Fruit fly (Drosophila melanogaster) whole organism, prepupa: Measurements from ENCODE around the gene Pax.

ENCODE experiments used
- Blimp-1 ChIP-seq: fragments of 200-800 bp; sonication (Bioruptor generic); optimal IDR thresholded peaks from 3 replicates; lab custom pipeline; 2017; ENCODE audit warnings: missing biosample characterization, missing genetic modification characterization, mild to moderate bottlenecking, moderate library complexity, missing genetic modification reagents
- CG10631 ChIP-seq: fragments of 200-800 bp; sonication (Bioruptor generic); optimal IDR thresholded peaks from 2 replicates; lab custom pipeline; 2016; ENCODE audit warnings: missing biosample characterization, missing genetic modification characterization
- CG10669 ChIP-seq: fragments of 200-800 bp; sonication (Bioruptor generic); optimal IDR thresholded peaks from 3 replicates; lab custom pipeline; 2018; ENCODE audit warnings: missing biosample characterization, mild to moderate bottlenecking, missing genetic modification characterization, moderate library complexity
- CG11762 ChIP-seq: fragments of 200-800 bp; sonication (Bioruptor generic); optimal IDR thresholded peaks from 3 replicates; lab custom pipeline; 2016; ENCODE audit warnings: missing biosample characterization, missing genetic modification characterization; ENCODE audit not compliant: insufficient read depth
- CG11902 ChIP-seq: fragments of 200-800 bp; sonication (Bioruptor generic); optimal IDR thresholded peaks from 3 replicates; lab custom pipeline; 2016; ENCODE audit warnings: missing biosample characterization, missing genetic modification characterization
- CG16779 ChIP-seq: fragments of 200-800 bp; sonication (Bioruptor generic); optimal IDR thresholded peaks from 3 replicates; lab custom pipeline; 2017; ENCODE audit warnings: missing biosample characterization, mild to moderate bottlenecking, missing genetic modification characterization
- CG3032 ChIP-seq: fragments of 200-800 bp; optimal IDR thresholded peaks from 2 replicates; lab custom pipeline; 2019; ENCODE audit warnings: missing biosample characterization, mild to moderate bottlenecking, missing genetic modification characterization, moderate library complexity
- CG31627 ChIP-seq: fragments of 200-800 bp; sonication (Bioruptor generic); optimal IDR thresholded peaks from 3 replicates; lab custom pipeline; 2016; ENCODE audit warnings: missing biosample characterization, missing genetic modification characterization
- CG32006 ChIP-seq: fragments of 200-800 bp; sonication (Bioruptor generic); optimal IDR thresholded peaks from 3 replicates; lab custom pipeline; 2017; ENCODE audit warnings: missing biosample characterization, mild to moderate bottlenecking, missing genetic modification characterization
- CG34406 ChIP-seq: fragments of 200-800 bp; sonication (Bioruptor generic); optimal IDR thresholded peaks from 3 replicates; lab custom pipeline; 2016; ENCODE audit warnings: missing biosample characterization, missing genetic modification characterization
- CG3919 ChIP-seq: fragments of 200-800 bp; sonication (Bioruptor generic); optimal IDR thresholded peaks from 3 replicates; lab custom pipeline; 2016; ENCODE audit warnings: missing biosample characterization, missing genetic modification characterization
- CG6276 ChIP-seq: fragments of 200-800 bp; sonication (Bioruptor generic); optimal IDR thresholded peaks from 2 replicates; lab custom pipeline; 2017; ENCODE audit warnings: missing biosample characterization, mild to moderate bottlenecking, missing genetic modification characterization
- CG6808 ChIP-seq: fragments of 200-800 bp; sonication (Bioruptor generic); optimal IDR thresholded peaks from 3 replicates; lab custom pipeline; 2017; ENCODE audit warnings: missing biosample characterization, missing genetic modification characterization, mild to moderate bottlenecking, moderate library complexity, missing genetic modification reagents
- CG6854 ChIP-seq: fragments of 200-800 bp; sonication (Bioruptor generic); optimal IDR thresholded peaks from 2 replicates; lab custom pipeline; 2017; ENCODE audit warnings: missing biosample characterization, mild to moderate bottlenecking, missing genetic modification characterization
- CG7368 ChIP-seq: fragments of 200-800 bp; sonication (Bioruptor generic); optimal IDR thresholded peaks from 3 replicates; lab custom pipeline; 2016; ENCODE audit warnings: missing biosample characterization, missing genetic modification characterization
- CG8119 ChIP-seq: fragments of 200-800 bp; sonication (Bioruptor generic); IDR thresholded peaks from 3 replicates; pipeline ENCODE4 v1.3.6; 2022; ENCODE audit warnings: missing biosample characterization, missing genetic modification characterization
- CG8319 ChIP-seq: fragments of 200-800 bp; sonication (Bioruptor generic); optimal IDR thresholded peaks from 3 replicates; lab custom pipeline; 2016; ENCODE audit warnings: missing biosample characterization, missing genetic modification characterization
- CG8632 ChIP-seq: fragments of 200-800 bp; sonication (Bioruptor generic); optimal IDR thresholded peaks from 3 replicates; lab custom pipeline; 2016; ENCODE audit warnings: missing biosample characterization, missing genetic modification characterization
- CG9139 ChIP-seq: fragments of 200-800 bp; sonication (Bioruptor generic); optimal IDR thresholded peaks from 3 replicates; lab custom pipeline; 2017; ENCODE audit warnings: missing biosample characterization, mild to moderate bottlenecking, missing genetic modification characterization
- Eip78C ChIP-seq: fragments of 200-800 bp; sonication (Bioruptor generic); peaks from one replicate; lab custom pipeline; 2016; ENCODE audit warnings: missing biosample characterization, missing genetic modification characterization
- Eip93F ChIP-seq: fragments of 200-800 bp; sonication (Bioruptor generic); optimal IDR thresholded peaks from 2 replicates; lab custom pipeline; 2016; ENCODE audit warnings: missing biosample characterization, mild to moderate bottlenecking, missing genetic modification characterization
- Ets96B ChIP-seq: fragments of 200-800 bp; optimal IDR thresholded peaks from 2 replicates; lab custom pipeline; 2019; ENCODE audit warnings: missing biosample characterization, mild to moderate bottlenecking, missing genetic modification characterization, moderate library complexity
- Gug ChIP-seq: fragments of 200-800 bp; sonication (Bioruptor generic); IDR thresholded peaks from 2 replicates; pipeline ENCODE4 v1.3.6; 2022; ENCODE audit warnings: missing biosample characterization, missing genetic modification characterization
- Hr38 ChIP-seq: sonication (Bioruptor generic); optimal IDR thresholded peaks from 2 replicates; lab custom pipeline; 2016; ENCODE audit warnings: missing biosample characterization, missing genetic modification characterization
- Hr4 ChIP-seq: fragments of 200-800 bp; sonication (Bioruptor generic); optimal IDR thresholded peaks from 3 replicates; lab custom pipeline; 2016; ENCODE audit warnings: missing biosample characterization, missing genetic modification characterization
- Lpt ChIP-seq: fragments of 200-800 bp; sonication (Bioruptor generic); optimal IDR thresholded peaks from 3 replicates; lab custom pipeline; 2016; ENCODE audit warnings: missing biosample characterization, missing genetic modification characterization
- Met ChIP-seq: fragments of 200-800 bp; sonication (Bioruptor generic); optimal IDR thresholded peaks from 3 replicates; lab custom pipeline; 2016; ENCODE audit warnings: missing biosample characterization, missing genetic modification characterization
- OdsH ChIP-seq: fragments of 200-800 bp; sonication (Bioruptor generic); optimal IDR thresholded peaks from 3 replicates; lab custom pipeline; 2016; ENCODE audit warnings: missing biosample characterization, missing genetic modification characterization
- Smox ChIP-seq: fragments of 200-800 bp; sonication (Bioruptor generic); optimal IDR thresholded peaks from 3 replicates; lab custom pipeline; 2016; ENCODE audit warnings: missing biosample characterization, missing genetic modification characterization
- Sox102F ChIP-seq: fragments of 200-800 bp; sonication (Bioruptor generic); optimal IDR thresholded peaks from 2 replicates; lab custom pipeline; 2016; ENCODE audit warnings: missing biosample characterization, mild to moderate bottlenecking, missing genetic modification characterization
- Sox14 ChIP-seq: fragments of 200-800 bp; sonication (Bioruptor generic); optimal IDR thresholded peaks from 3 replicates; lab custom pipeline; 2016; ENCODE audit warnings: missing biosample characterization, missing genetic modification characterization
- Sox15 ChIP-seq: fragments of 200-800 bp; sonication (Bioruptor generic); optimal IDR thresholded peaks from 3 replicates; lab custom pipeline; 2016; ENCODE audit warnings: missing biosample characterization, missing genetic modification characterization
- achi ChIP-seq: fragments of 200-800 bp; sonication (Bioruptor generic); optimal IDR thresholded peaks from 3 replicates; lab custom pipeline; 2016; ENCODE audit warnings: missing biosample characterization, missing genetic modification characterization
- acj6 ChIP-seq: fragments of 200-800 bp; sonication (Bioruptor generic); optimal IDR thresholded peaks from 3 replicates; lab custom pipeline; 2016; ENCODE audit warnings: missing biosample characterization, missing genetic modification characterization
- cyc ChIP-seq: fragments of 200-800 bp; sonication (Bioruptor generic); optimal IDR thresholded peaks from 3 replicates; lab custom pipeline; 2016; ENCODE audit warnings: missing biosample characterization, missing genetic modification characterization
- dac ChIP-seq: fragments of 200-800 bp; sonication (Bioruptor generic); optimal IDR thresholded peaks from 2 replicates; lab custom pipeline; 2017; ENCODE audit warnings: missing biosample characterization, mild to moderate bottlenecking, missing genetic modification characterization
- dsx ChIP-seq: fragments of 200-800 bp; optimal IDR thresholded peaks from 3 replicates; lab custom pipeline; 2019; ENCODE audit warnings: missing biosample characterization, mild to moderate bottlenecking, missing genetic modification characterization, moderate library complexity; ENCODE audit not compliant: poor library complexity, severe bottlenecking
- eg ChIP-seq: fragments of 200-800 bp; sonication (Bioruptor generic); IDR thresholded peaks from 3 replicates; pipeline ENCODE4 v1.3.6; 2022; ENCODE audit warnings: missing biosample characterization, missing genetic modification characterization
- esn ChIP-seq: fragments of 200-800 bp; sonication (Bioruptor generic); optimal IDR thresholded peaks from 2 replicates; lab custom pipeline; 2016; ENCODE audit warnings: missing biosample characterization, mild to moderate bottlenecking, missing genetic modification characterization, moderate library complexity
- fd59A ChIP-seq: fragments of 200-800 bp; sonication (Bioruptor generic); optimal IDR thresholded peaks from 2 replicates; lab custom pipeline; 2017; ENCODE audit warnings: missing biosample characterization, mild to moderate bottlenecking, missing genetic modification characterization, missing genetic modification reagents
- fkh ChIP-seq: fragments of 200-800 bp; sonication (Bioruptor generic); optimal IDR thresholded peaks from 3 replicates; lab custom pipeline; 2017; ENCODE audit warnings: missing biosample characterization, mild to moderate bottlenecking, missing genetic modification characterization, moderate library complexity
- lz ChIP-seq: fragments of 200-800 bp; sonication (Bioruptor generic); optimal IDR thresholded peaks from 3 replicates; lab custom pipeline; 2016; ENCODE audit warnings: missing biosample characterization, missing genetic modification characterization
- net ChIP-seq: fragments of 200-800 bp; sonication (Bioruptor generic); optimal IDR thresholded peaks from 3 replicates; lab custom pipeline; 2016; ENCODE audit warnings: missing biosample characterization, missing genetic modification characterization
- salr ChIP-seq, 2 experiments: fragments of 200-800 bp; sonication (Bioruptor generic); optimal IDR thresholded peaks; 3 replicates each; lab custom pipeline; 2016 to 2018; ENCODE audit warnings: missing biosample characterization in 2 of 2, missing genetic modification characterization in 2 of 2, mild to moderate bottlenecking in 1 of 2
- spab ChIP-seq: fragments of 200-800 bp; sonication (Bioruptor generic); optimal IDR thresholded peaks from 2 replicates; lab custom pipeline; 2017; ENCODE audit warnings: missing biosample characterization, mild to moderate bottlenecking, missing genetic modification characterization, missing genetic modification reagents
- ss ChIP-seq, 2 experiments: fragments of 200-800 bp; sonication (Bioruptor generic); optimal IDR thresholded peaks; 2 replicates in 1 of 2; 3 replicates in 1 of 2; lab custom pipeline; 2017 to 2018; ENCODE audit warnings: mild to moderate bottlenecking in 2 of 2, missing biosample characterization in 2 of 2, missing genetic modification characterization in 2 of 2, moderate library complexity in 1 of 2
- svp ChIP-seq: fragments of 200-800 bp; sonication (Bioruptor generic); peaks from one replicate; lab custom pipeline; 2016; ENCODE audit warnings: missing biosample characterization, missing genetic modification characterization

The Pax gene

DNA sequence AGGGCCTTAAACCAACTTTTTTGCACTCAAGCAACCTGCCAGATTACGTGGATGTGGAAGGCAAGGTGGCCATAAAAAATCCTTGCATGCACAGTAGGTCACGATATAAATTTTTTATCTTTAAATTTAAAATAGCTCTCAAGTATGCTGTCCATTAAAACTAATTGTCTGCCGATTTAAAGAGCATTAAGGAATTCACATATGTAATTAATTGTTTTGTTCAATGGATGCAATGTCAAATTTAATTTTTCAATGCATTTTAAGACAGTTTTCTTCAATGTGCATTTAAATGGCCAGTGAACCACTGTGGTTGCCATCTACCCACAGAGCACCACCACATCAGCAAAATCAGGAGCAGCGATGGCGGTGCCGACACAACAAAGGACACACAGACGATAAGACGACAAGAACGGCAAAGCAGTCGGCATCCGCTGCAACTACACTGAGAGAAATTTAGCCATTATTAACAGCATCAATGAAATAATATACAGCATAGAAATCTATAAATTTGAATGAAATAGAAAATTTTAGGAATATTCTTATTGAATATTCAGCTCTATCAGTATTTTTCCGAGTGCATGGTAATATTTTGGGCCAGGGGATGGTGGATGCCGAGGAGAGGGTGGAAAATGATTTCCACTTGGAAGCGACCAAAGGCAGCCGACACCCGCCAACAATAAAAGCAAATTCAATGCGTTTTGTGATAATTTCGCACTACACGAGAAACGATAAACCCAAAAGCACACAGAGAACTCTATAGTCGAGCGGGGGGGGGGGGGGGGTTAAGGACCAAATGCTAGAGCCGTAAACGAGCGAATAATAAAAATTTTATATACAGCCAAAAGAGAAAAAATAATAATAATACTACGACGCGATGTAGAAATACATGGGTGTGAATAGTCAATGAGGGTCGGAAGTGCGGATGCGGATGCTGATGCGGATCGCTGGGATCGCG is 49.0 kb downstream of the Pax start (continued):
- TF ChIP-seq net (peak; percentile 19), CG7368 (GFP tag; lab: Kevin White, UChicago) (no peak), Lpt (GFP tag; lab: Kevin White, UChicago) (no peak), svp (peak; percentile 76), Sox14 (no peak), CG3032 (tag; lab: Kevin White, UChicago) (peak; percentile 50), salr (GFP tag; optimal IDR thresholded peaks at IDR 0.05; lab: Kevin White, UChicago) (no peak), CG32006 (GFP tag; lab: Kevin White, UChicago) (no peak), CG6854 (GFP tag; lab: Kevin White, UChicago) (no peak), CG3919 (no peak), cyc (no peak), Hr38 (GFP tag; lab: Kevin White, UChicago) (no peak), Hr4 (no peak), Gug (GFP tag; lab: Robert Waterston, UW) (no peak), OdsH (peak; percentile 23), Blimp-1 (GFP tag; lab: Kevin White, UChicago) (no peak), CG9139 (GFP tag; lab: Kevin White, UChicago) (no peak), CG11762 (GFP tag; lab: Kevin White, UChicago) (no peak), spab (GFP tag; lab: Kevin White, UChicago) (peak; percentile 35), Sox102F (GFP tag; lab: Kevin White, UChicago) (no peak), fkh (no peak), Ets96B (peak; percentile 8), fd59A (GFP tag; lab: Kevin White, UChicago) (peak; percentile 11), ss (GFP tag; optimal IDR thresholded peaks at IDR 0.05; lab: Kevin White, UChicago) (peak; percentile 5 to 7), Eip78C (GFP tag; lab: Kevin White, UChicago) (peak; percentile 73), CG6276 (no peak), CG31627 (GFP tag; lab: Kevin White, UChicago) (no peak), CG6808 (GFP tag; lab: Kevin White, UChicago) (peak; percentile 12)
- TF ChIP-seq, all 60 proteins: peak for 25

DNA sequence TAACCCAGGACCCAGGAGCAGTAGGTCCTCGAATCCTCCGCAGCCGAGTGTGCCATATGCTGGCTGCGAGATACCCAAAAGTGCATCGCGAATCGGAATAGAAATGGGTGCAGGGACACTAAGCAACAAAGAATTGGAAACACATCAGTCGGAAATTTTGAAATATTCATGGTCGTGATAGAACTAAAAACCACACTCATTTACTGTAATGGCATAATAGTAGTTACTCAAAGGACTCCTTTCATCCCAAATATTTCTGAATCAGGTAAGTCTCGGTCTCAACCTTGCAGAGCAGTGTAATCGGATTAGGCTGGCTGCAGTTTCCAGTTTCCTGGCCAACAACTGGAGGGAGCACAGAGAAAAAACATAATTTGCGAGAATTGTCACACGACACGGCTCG is 50.3 kb downstream of the Pax start:
- TF ChIP-seq Sox15 (GFP tag; lab: Kevin White, UChicago) (peak; percentile 15), acj6 (GFP tag; lab: Kevin White, UChicago) (peak; percentile 49), svp (peak; percentile 59), achi (GFP tag; lab: Kevin White, UChicago) (peak; percentile 72), CG34406 (GFP tag; lab: Kevin White, UChicago) (peak; percentile 37), CG8632 (GFP tag; lab: Kevin White, UChicago) (peak; percentile 8), Smox (GFP tag; lab: Kevin White, UChicago) (peak; percentile 23), esn (peak; percentile 19), CG6276 (peak; percentile 75), CG3919 (peak; percentile 59), CG16779 (tag; lab: Kevin White, UChicago) (peak; percentile 51), Sox102F (GFP tag; lab: Kevin White, UChicago) (no peak), Eip93F (no peak), CG8319 (GFP tag; lab: Kevin White, UChicago) (no peak), CG11762 (GFP tag; lab: Kevin White, UChicago) (peak; percentile 54), Eip78C (GFP tag; lab: Kevin White, UChicago) (peak; percentile 76), CG8119 (GFP tag; lab: Robert Waterston, UW) (peak; percentile 86), cyc (peak; percentile 26), fkh (no peak), CG9139 (GFP tag; lab: Kevin White, UChicago) (no peak), spab (GFP tag; lab: Kevin White, UChicago) (peak; percentile 42), Met (peak; percentile 25), CG11902 (GFP tag; lab: Kevin White, UChicago) (peak; percentile 5), CG10631 (GFP tag; lab: Kevin White, UChicago) (peak; percentile 69), Hr4 (peak; percentile 68), dsx (peak; percentile 59), dac (GFP tag; lab: Kevin White, UChicago) (peak; percentile 49), CG10669 (GFP tag; lab: Kevin White, UChicago) (peak; percentile 66), salr (GFP tag; optimal IDR thresholded peaks at IDR 0.05; lab: Kevin White, UChicago) (peak; percentile 53 to 61), Ets96B (peak; percentile 40), eg (GFP tag; lab: Robert Waterston, UW) (peak; percentile 84), lz (peak; percentile 23)
